In genomic region chrIV:3399015-3399722, ce11 we compare ENCODE assay signal across 5 worm cellular contexts.
TF ChIP-seq lines count a peak whose summit lies in the region.

Gene dyf-3, minus strand, starts transcription at chrIV:3399231.
Gene pdhb-1, plus strand, starts transcription at chrIV:3399672.

TF ChIP-seq in whole organism, L1 larva, 84 proteins besides CTCF, POLR2A, EP300 and RAD21 (continues in another document):
- TF ChIP-seq ets-5 (GFP tag; IDR thresholded peaks at IDR 0.05; lab: Robert Waterston, UW) (no peak), xbp-1 (tag; optimal IDR thresholded peaks at IDR 0.05; lab: Kevin White, UChicago) (peak; percentile 10), F16B12.6 (tag; optimal IDR thresholded peaks at IDR 0.05; lab: Kevin White, UChicago) (peak; percentile 92), pqm-1 (tag; optimal IDR thresholded peaks at IDR 0.05; lab: Kevin White, UChicago) (no peak), ceh-63 (GFP tag; optimal IDR thresholded peaks at IDR 0.05; lab: Kevin White, UChicago) (no peak), irx-1 (tag; optimal IDR thresholded peaks at IDR 0.05; lab: Kevin White, UChicago) (no peak), lin-13 (GFP tag; optimal IDR thresholded peaks at IDR 0.05; lab: Kevin White, UChicago) (no peak), unc-86 (tag; optimal IDR thresholded peaks at IDR 0.05; lab: Kevin White, UChicago) (peak; percentile 11), pax-3 (tag; optimal IDR thresholded peaks at IDR 0.05; lab: Kevin White, UChicago) (no peak), lin-14 (GFP tag; optimal IDR thresholded peaks at IDR 0.05; lab: Kevin White, UChicago) (no peak), nhr-76 (tag; optimal IDR thresholded peaks at IDR 0.05; lab: Kevin White, UChicago) (no peak), fkh-10 (GFP tag; optimal IDR thresholded peaks at IDR 0.05; lab: Kevin White, UChicago) (peak; percentile 4), nhr-28 (tag; optimal IDR thresholded peaks at IDR 0.05; lab: Kevin White, UChicago) (no peak), sox-4 (tag; optimal IDR thresholded peaks at IDR 0.05; lab: Kevin White, UChicago) (no peak), ama-1 (optimal IDR thresholded peaks at IDR 0.05; lab: Kevin White, UChicago) (no peak), hlh-4 (tag; optimal IDR thresholded peaks at IDR 0.05; lab: Kevin White, UChicago) (no peak), blmp-1 (tag; optimal IDR thresholded peaks at IDR 0.05; lab: Kevin White, UChicago) (no peak), aly-2 (tag; optimal IDR thresholded peaks at IDR 0.05; lab: Kevin White, UChicago) (no peak), C16A3.4 (tag; optimal IDR thresholded peaks at IDR 0.05; lab: Kevin White, UChicago) (no peak), ztf-11 (tag; optimal IDR thresholded peaks at IDR 0.05; lab: Kevin White, UChicago) (no peak)

TF ChIP-seq in whole organism, L3 larva, 47 proteins besides CTCF, POLR2A, EP300 and RAD21 (continues in another document):
- TF ChIP-seq sea-2 (GFP tag; optimal IDR thresholded peaks at IDR 0.05; lab: Kevin White, UChicago): no peak
- TF ChIP-seq nhr-25 (tag; optimal IDR thresholded peaks at IDR 0.05; lab: Kevin White, UChicago): no peak
- no peak for TF ChIP-seq nhr-77 (tag; optimal IDR thresholded peaks at IDR 0.05; lab: Kevin White, UChicago)
- no peak for TF ChIP-seq daf-12 (tag; optimal IDR thresholded peaks at IDR 0.05; lab: Kevin White, UChicago)
- no peak for TF ChIP-seq pqm-1 (tag; optimal IDR thresholded peaks at IDR 0.05; lab: Kevin White, UChicago)
- TF ChIP-seq unc-62 (GFP tag; optimal IDR thresholded peaks at IDR 0.05; lab: Kevin White, UChicago): no peak
- TF ChIP-seq lin-15B (tag; optimal IDR thresholded peaks at IDR 0.05; lab: Kevin White, UChicago): peak; percentile 33
- TF ChIP-seq eor-1 (tag; optimal IDR thresholded peaks at IDR 0.05; lab: Kevin White, UChicago): no peak
- peak; percentile 65 for TF ChIP-seq nfya-1 (tag; optimal IDR thresholded peaks at IDR 0.05; lab: Kevin White, UChicago; ENCODE audit: insufficient read depth)
- TF ChIP-seq egl-27 (tag; optimal IDR thresholded peaks at IDR 0.05; lab: Kevin White, UChicago): no peak
- TF ChIP-seq elt-2 (tag; optimal IDR thresholded peaks at IDR 0.05; lab: Kevin White, UChicago): peak; percentile 28
- no peak for TF ChIP-seq ztf-11 (tag; optimal IDR thresholded peaks at IDR 0.05; lab: Kevin White, UChicago)
- TF ChIP-seq fkh-2 (tag; optimal IDR thresholded peaks at IDR 0.05; lab: Kevin White, UChicago): no peak
- TF ChIP-seq snpc-4 (tag; optimal IDR thresholded peaks at IDR 0.05; lab: Kevin White, UChicago): no peak
- TF ChIP-seq fkh-10 (GFP tag; optimal IDR thresholded peaks at IDR 0.05; lab: Kevin White, UChicago): no peak
- no peak for TF ChIP-seq ceh-28 (tag; optimal IDR thresholded peaks at IDR 0.05; lab: Kevin White, UChicago)
- peak; percentile 58 for TF ChIP-seq hmg-11 (tag; optimal IDR thresholded peaks at IDR 0.05; lab: Kevin White, UChicago)
- no peak for TF ChIP-seq elt-1 (tag; optimal IDR thresholded peaks at IDR 0.05; lab: Kevin White, UChicago)
- TF ChIP-seq elt-3 (tag; optimal IDR thresholded peaks at IDR 0.05; lab: Kevin White, UChicago): no peak
- TF ChIP-seq pha-4 (tag; optimal IDR thresholded peaks at IDR 0.05; lab: Kevin White, UChicago): peak; percentile 37

TF ChIP-seq in whole organism, early embryonic, 17 proteins besides CTCF, POLR2A, EP300 and RAD21:
- TF ChIP-seq scrt-1 (GFP tag; IDR thresholded peaks at IDR 0.05; lab: Robert Waterston, UW) (0 out of 2 replicates have a peak, but pooled peaks have one; percentile 38), pes-1 (GFP tag; IDR thresholded peaks at IDR 0.05; lab: Robert Waterston, UW) (no peak), B0310.2 (tag; optimal IDR thresholded peaks at IDR 0.05; lab: Kevin White, UChicago) (no peak), tbx-11 (GFP tag; IDR thresholded peaks at IDR 0.05; lab: Robert Waterston, UW) (no peak), ceh-13 (GFP tag; optimal IDR thresholded peaks at IDR 0.05; lab: Kevin White, UChicago) (no peak), hnd-1 (tag; optimal IDR thresholded peaks at IDR 0.05; lab: Kevin White, UChicago) (no peak), hmg-4 (GFP tag; optimal IDR thresholded peaks at IDR 0.05; lab: Kevin White, UChicago) (no peak), F13C5.2 (tag; optimal IDR thresholded peaks at IDR 0.05; lab: Kevin White, UChicago) (peak; percentile 40), flt-1 (GFP tag; IDR thresholded peaks at IDR 0.05; lab: Robert Waterston, UW) (no peak), sea-1 (GFP tag; conservative IDR thresholded peaks at IDR 0.05; lab: Robert Waterston, UW) (no peak), ama-1 (optimal IDR thresholded peaks at IDR 0.05; lab: Kevin White, UChicago) (no peak), ceh-36 (tag; optimal IDR thresholded peaks at IDR 0.05; lab: Kevin White, UChicago) (no peak), ets-7 (tag; optimal IDR thresholded peaks at IDR 0.05; lab: Kevin White, UChicago) (no peak), aly-1 (tag; optimal IDR thresholded peaks at IDR 0.05; lab: Kevin White, UChicago) (no peak), tbx-37 (GFP tag; conservative IDR thresholded peaks at IDR 0.05; lab: Robert Waterston, UW) (no peak)

TF ChIP-seq in whole organism, midembryonic, 9 proteins besides CTCF, POLR2A, EP300 and RAD21:
- TF ChIP-seq ref-1 (GFP tag; conservative IDR thresholded peaks at IDR 0.05; lab: Robert Waterston, UW) (no peak), ztf-29 (GFP tag; IDR thresholded peaks at IDR 0.05; lab: Robert Waterston, UW) (peak; percentile 84), med-1 (GFP tag; optimal IDR thresholded peaks at IDR 0.05; lab: Kevin White, UChicago; ENCODE audit: insufficient read depth) (no peak), tab-1 (GFP tag; IDR thresholded peaks at IDR 0.05; lab: Robert Waterston, UW) (0 out of 2 replicates have a peak, but pooled peaks have one; percentile 41)

TF ChIP-seq in whole organism, young adult, 124 proteins besides CTCF, POLR2A, EP300 and RAD21:
- TF ChIP-seq dox-1 (GFP tag; IDR thresholded peaks at IDR 0.05; lab: Robert Waterston, UW): peak; percentile 56; the same call in 1 of the 2 replicates
- peak; percentile 25; the same call in 1 of the 2 replicates for TF ChIP-seq hmg-1.2 (GFP tag; IDR thresholded peaks at IDR 0.05; lab: Robert Waterston, UW)
- peak; percentile 65 for TF ChIP-seq mcd-1 (GFP tag; IDR thresholded peaks at IDR 0.05; lab: Robert Waterston, UW)
- no peak for TF ChIP-seq ets-4 (GFP tag; optimal IDR thresholded peaks at IDR 0.05; lab: Kevin White, UChicago)
- TF ChIP-seq ztf-26 (tag; optimal IDR thresholded peaks at IDR 0.05; lab: Kevin White, UChicago): no peak
- peak; percentile 78 for TF ChIP-seq lsl-1 (GFP tag; optimal IDR thresholded peaks at IDR 0.05; lab: Kevin White, UChicago)
- TF ChIP-seq cebp-1 (GFP tag; IDR thresholded peaks at IDR 0.05; lab: Robert Waterston, UW): no peak
- TF ChIP-seq cebp-1 (tag; optimal IDR thresholded peaks at IDR 0.05; lab: Kevin White, UChicago): peak; percentile 8
- TF ChIP-seq efl-1 (GFP tag; optimal IDR thresholded peaks at IDR 0.05; lab: Kevin White, UChicago): peak; percentile 34
- TF ChIP-seq dpl-1 (GFP tag; optimal IDR thresholded peaks at IDR 0.05; lab: Kevin White, UChicago): peak; percentile 25
- TF ChIP-seq tbp1 (GFP tag; optimal IDR thresholded peaks at IDR 0.05; lab: Kevin White, UChicago): peak; percentile 10
- no peak; the same call in 1 of the 2 replicates for TF ChIP-seq F33H1.4 (GFP tag; IDR thresholded peaks at IDR 0.05; lab: Robert Waterston, UW)

Comparison
In these comparisons a context has a peak if more than half of its experiments do, and no peak if none do; other contexts are left out.
1. Of the 8 proteins assayed by ChIP-seq in both whole organism, young adult and whole organism, L1 larva: peak only in whole organism, young adult: none; only in whole organism, L1 larva: lin-35 and unc-130; in both: dpl-1 and efl-1; in neither: 4.